Fruit fly (Drosophila melanogaster) whole organism, embryonic: ENCODE results near the gene Blimp-1.
A peak's percentile ranks its signal among the peaks of the same experiment; 100 is the strongest.

ENCODE experiments used
- Aef1 ChIP-seq: fragments of 200-800 bp; sonication (Bioruptor generic); IDR thresholded peaks from 3 replicates; pipeline ENCODE4 v1.3.6; 2022; ENCODE audit warnings: missing biosample characterization, missing genetic modification characterization
- Atf3 ChIP-seq: fragments of 200-800 bp; sonication (Bioruptor generic); optimal IDR thresholded peaks from 3 replicates; lab custom pipeline; 2016; ENCODE audit warnings: missing biosample characterization, missing genetic modification characterization
- C15 ChIP-seq: fragments of 200-800 bp; sonication (Bioruptor generic); IDR thresholded peaks from 3 replicates; pipeline ENCODE4 v1.3.6; 2022; ENCODE audit warnings: missing biosample characterization, missing genetic modification characterization
- CG10147 ChIP-seq: fragments of 200-800 bp; sonication (Bioruptor generic); optimal IDR thresholded peaks from 2 replicates; lab custom pipeline; 2019; ENCODE audit warnings: missing biosample characterization, mild to moderate bottlenecking, missing genetic modification characterization, moderate library complexity
- CG13287 ChIP-seq: fragments of 200-800 bp; sonication (Bioruptor generic); IDR thresholded peaks from 2 replicates; pipeline ENCODE4 v1.3.6; 2022; ENCODE audit warnings: missing biosample characterization, missing genetic modification characterization; ENCODE audit not compliant: partially characterized antibody
- CG13775 ChIP-seq: fragments of 200-800 bp; sonication (Bioruptor generic); optimal IDR thresholded peaks from 3 replicates; lab custom pipeline; 2017; ENCODE audit warnings: missing biosample characterization, mild to moderate bottlenecking, missing genetic modification characterization
- CG14860 ChIP-seq: fragments of 200-800 bp; sonication (Bioruptor generic); IDR thresholded peaks from 3 replicates; pipeline ENCODE4 v1.3.6; 2022; ENCODE audit warnings: missing biosample characterization, missing genetic modification characterization; ENCODE audit not compliant: partially characterized antibody
- CG15514 ChIP-seq: fragments of 200-800 bp; sonication (Bioruptor generic); optimal IDR thresholded peaks from 3 replicates; lab custom pipeline; 2017; ENCODE audit warnings: missing biosample characterization, missing genetic modification characterization, mild to moderate bottlenecking, moderate library complexity, missing genetic modification reagents
- CG15696 ChIP-seq: fragments of 200-800 bp; sonication (Bioruptor generic); optimal IDR thresholded peaks from 2 replicates; lab custom pipeline; 2019; ENCODE audit warnings: missing biosample characterization, mild to moderate bottlenecking, missing genetic modification characterization, moderate library complexity
- CG16815 ChIP-seq: fragments of 200-800 bp; sonication (Bioruptor generic); optimal IDR thresholded peaks from 3 replicates; lab custom pipeline; 2017; ENCODE audit warnings: missing biosample characterization, mild to moderate bottlenecking, missing genetic modification characterization
- CG17186 ChIP-seq: fragments of 200-800 bp; sonication (Bioruptor generic); optimal IDR thresholded peaks from 3 replicates; lab custom pipeline; 2017; ENCODE audit warnings: missing biosample characterization, missing genetic modification reagents, missing genetic modification characterization
- CG2129 ChIP-seq: fragments of 200-800 bp; sonication (Bioruptor generic); IDR thresholded peaks from 2 replicates; pipeline ENCODE4 v1.3.6; 2022; ENCODE audit warnings: missing biosample characterization, missing genetic modification characterization; ENCODE audit not compliant: partially characterized antibody
- CG31441 ChIP-seq: fragments of 200-800 bp; sonication (Bioruptor generic); IDR thresholded peaks from 2 replicates; pipeline ENCODE4 v1.3.6; 2022; ENCODE audit warnings: missing biosample characterization, missing genetic modification characterization
- CG33213 ChIP-seq: fragments of 200-800 bp; sonication (Bioruptor generic); optimal IDR thresholded peaks from 3 replicates; lab custom pipeline; 2016; ENCODE audit warnings: missing biosample characterization, missing genetic modification characterization
- CG4707 ChIP-seq: fragments of 200-800 bp; sonication (Bioruptor generic); optimal IDR thresholded peaks from 2 replicates; lab custom pipeline; 2018; ENCODE audit warnings: missing biosample characterization, mild to moderate bottlenecking, missing genetic modification characterization, moderate library complexity
- CG6272 ChIP-seq: fragments of 200-800 bp; sonication (Bioruptor generic); IDR thresholded peaks from 2 replicates; pipeline ENCODE4 v1.3.6; 2022; ENCODE audit warnings: missing biosample characterization, missing genetic modification characterization
- CG6813 ChIP-seq: fragments of 200-800 bp; sonication (Bioruptor generic); optimal IDR thresholded peaks from 2 replicates; lab custom pipeline; 2017; ENCODE audit warnings: missing biosample characterization, missing genetic modification characterization, mild to moderate bottlenecking, moderate library complexity, missing genetic modification reagents
- CG7987 ChIP-seq: fragments of 200-800 bp; sonication (Bioruptor generic); optimal IDR thresholded peaks from 2 replicates; lab custom pipeline; 2018; ENCODE audit warnings: missing biosample characterization, mild to moderate bottlenecking, missing genetic modification characterization, moderate library complexity
- CG9437 ChIP-seq: fragments of 200-800 bp; sonication (Bioruptor generic); optimal IDR thresholded peaks from 2 replicates; lab custom pipeline; 2018; ENCODE audit warnings: missing biosample characterization, mild to moderate bottlenecking, missing genetic modification characterization
- CG9727 ChIP-seq: fragments of 200-800 bp; sonication (Bioruptor generic); optimal IDR thresholded peaks from 3 replicates; lab custom pipeline; 2017; ENCODE audit warnings: missing biosample characterization, mild to moderate bottlenecking, missing genetic modification characterization
- Drgx ChIP-seq: fragments of 200-800 bp; sonication (Bioruptor generic); IDR thresholded peaks from 2 replicates; pipeline ENCODE4 v1.3.6; 2022; ENCODE audit warnings: missing biosample characterization, missing genetic modification characterization
- H15 ChIP-seq: fragments of 200-800 bp; sonication (Bioruptor generic); IDR thresholded peaks from 3 replicates; pipeline ENCODE4 v1.3.6; 2022; ENCODE audit warnings: missing biosample characterization, missing genetic modification characterization
- HLHmδ ChIP-seq: fragments of 200-800 bp; sonication (Bioruptor generic); optimal IDR thresholded peaks from 2 replicates; lab custom pipeline; 2018; ENCODE audit warnings: missing biosample characterization, mild to moderate bottlenecking, missing genetic modification characterization, moderate library complexity
- Hmx ChIP-seq: fragments of 200-800 bp; sonication (Bioruptor generic); optimal IDR thresholded peaks from 2 replicates; lab custom pipeline; 2016; ENCODE audit warnings: missing biosample characterization, missing genetic modification characterization
- Jarid2 ChIP-seq: fragments of 200-800 bp; sonication (Bioruptor generic); optimal IDR thresholded peaks from 3 replicates; lab custom pipeline; 2017; ENCODE audit warnings: mild to moderate bottlenecking, missing biosample characterization, missing genetic modification reagents, missing genetic modification characterization
- Med ChIP-seq: fragments of 200-800 bp; sonication (Bioruptor generic); peaks from one replicate; lab custom pipeline; 2016; ENCODE audit warnings: missing biosample characterization, missing genetic modification characterization, mild to moderate bottlenecking, inconsistent platforms, moderate library complexity
- NC2β ChIP-seq: fragments of 200-800 bp; sonication (Bioruptor generic); optimal IDR thresholded peaks from 2 replicates; lab custom pipeline; 2016; ENCODE audit warnings: missing biosample characterization, missing genetic modification characterization
- NFAT ChIP-seq: fragments of 200-800 bp; sonication (Bioruptor generic); IDR thresholded peaks from 2 replicates; pipeline ENCODE4 v1.3.6; 2022; ENCODE audit warnings: missing biosample characterization, missing genetic modification characterization
- Nf-YC ChIP-seq: fragments of 200-800 bp; optimal IDR thresholded peaks from 3 replicates; lab custom pipeline; 2019; ENCODE audit warnings: missing biosample characterization, mild to moderate bottlenecking, missing genetic modification characterization, moderate library complexity
- PHDP ChIP-seq: fragments of 200-800 bp; sonication (Bioruptor generic); optimal IDR thresholded peaks from 3 replicates; lab custom pipeline; 2018; ENCODE audit warnings: missing biosample characterization, mild to moderate bottlenecking, missing genetic modification characterization, moderate library complexity
- Pdp1 ChIP-seq, 2 experiments: fragments of 200-800 bp; sonication (Bioruptor generic); optimal IDR thresholded peaks; 3 replicates each; lab custom pipeline; 2016; ENCODE audit warnings: missing biosample characterization in 2 of 2, missing genetic modification characterization in 2 of 2, mild to moderate bottlenecking in 1 of 2, moderate library complexity in 1 of 2
- Tbp ChIP-seq: fragments of >200 bp; optimal IDR thresholded peaks from 2 replicates; lab custom pipeline; 2018; ENCODE audit warnings: missing biosample characterization, missing genetic modification characterization
- ac ChIP-seq: fragments of 200-800 bp; sonication (Bioruptor generic); optimal IDR thresholded peaks from 3 replicates; lab custom pipeline; 2017; ENCODE audit warnings: missing biosample characterization, mild to moderate bottlenecking, missing genetic modification characterization
- bab2 ChIP-seq: fragments of 200-800 bp; sonication (Bioruptor generic); optimal IDR thresholded peaks from 2 replicates; lab custom pipeline; 2016; ENCODE audit warnings: missing biosample characterization, missing genetic modification characterization
- cg ChIP-seq: fragments of 200-800 bp; sonication (Bioruptor generic); optimal IDR thresholded peaks from 3 replicates; lab custom pipeline; 2019; ENCODE audit warnings: missing biosample characterization, mild to moderate bottlenecking, missing genetic modification characterization, moderate library complexity
- chinmo ChIP-seq: fragments of 200-800 bp; sonication (Bioruptor generic); IDR thresholded peaks from 4 replicates; pipeline ENCODE4 v1.3.6; 2022; ENCODE audit warnings: missing biosample characterization, missing genetic modification characterization; ENCODE audit not compliant: partially characterized antibody
- ci ChIP-seq: fragments of 200-800 bp; sonication (Bioruptor generic); IDR thresholded peaks from 3 replicates; pipeline ENCODE4 v1.3.6; 2022; ENCODE audit warnings: missing biosample characterization, missing genetic modification characterization
- eve ChIP-seq, 2 experiments: fragments of >200 bp; optimal IDR thresholded peaks; 2 replicates each; lab custom pipeline; 2017; ENCODE audit warnings: missing biosample characterization in 2 of 2, missing genetic modification characterization in 2 of 2
- lilli ChIP-seq: fragments of 200-800 bp; sonication (Bioruptor generic); optimal IDR thresholded peaks from 3 replicates; lab custom pipeline; 2016; ENCODE audit warnings: missing biosample characterization, missing genetic modification characterization
- luna ChIP-seq: fragments of 200-800 bp; sonication (Bioruptor generic); optimal IDR thresholded peaks from 2 replicates; lab custom pipeline; 2016; ENCODE audit warnings: missing biosample characterization, missing genetic modification characterization
- maf-S ChIP-seq: fragments of 200-800 bp; sonication (Bioruptor generic); optimal IDR thresholded peaks from 2 replicates; lab custom pipeline; 2016; ENCODE audit warnings: missing biosample characterization, missing genetic modification characterization
- mam ChIP-seq: fragments of 200-800 bp; sonication (Bioruptor generic); optimal IDR thresholded peaks from 3 replicates; lab custom pipeline; 2016; ENCODE audit warnings: missing biosample characterization, missing genetic modification characterization
- nerfin-2 ChIP-seq: fragments of 200-800 bp; sonication (Bioruptor generic); IDR thresholded peaks from 2 replicates; pipeline ENCODE4 v1.3.6; 2022; ENCODE audit warnings: missing biosample characterization, missing genetic modification characterization; ENCODE audit not compliant: partially characterized antibody
- peb ChIP-seq: fragments of 200-800 bp; sonication (Bioruptor generic); IDR thresholded peaks from 2 replicates; pipeline ENCODE4 v1.3.6; 2022; ENCODE audit warnings: missing biosample characterization, missing genetic modification characterization
- pho ChIP-seq: fragments of 200-800 bp; sonication (Bioruptor generic); optimal IDR thresholded peaks from 2 replicates; lab custom pipeline; 2016; ENCODE audit warnings: missing biosample characterization, missing genetic modification characterization
- pum ChIP-seq: fragments of 200-800 bp; sonication (Bioruptor generic); optimal IDR thresholded peaks from 2 replicates; lab custom pipeline; 2016; ENCODE audit warnings: missing biosample characterization, missing genetic modification characterization
- row ChIP-seq: fragments of 200-800 bp; sonication (Bioruptor generic); IDR thresholded peaks from 3 replicates; pipeline ENCODE4 v1.3.6; 2022; ENCODE audit warnings: missing biosample characterization, missing genetic modification characterization
- sob ChIP-seq: fragments of 200-800 bp; sonication (Bioruptor generic); IDR thresholded peaks from 2 replicates; pipeline ENCODE4 v1.3.6; 2022; ENCODE audit warnings: missing biosample characterization, missing genetic modification characterization
- tna ChIP-seq: fragments of 200-800 bp; sonication (Bioruptor generic); IDR thresholded peaks from 2 replicates; pipeline ENCODE4 v1.3.6; 2022; ENCODE audit warnings: missing biosample characterization, missing genetic modification characterization; ENCODE audit not compliant: partially characterized antibody
- wor ChIP-seq: fragments of 200-800 bp; sonication (Bioruptor generic); IDR thresholded peaks from 2 replicates; pipeline ENCODE4 v1.3.6; 2022; ENCODE audit warnings: missing biosample characterization, missing genetic modification characterization

Blimp-1 gene

dm6 chr3L:5603860-5604415, 26.8 kb upstream of the Blimp-1 start, which contains the start of gene TM9SF3 (continued):
- TF ChIP-seq Med (GFP tag; lab: Kevin White, UChicago): peak; percentile 59
- no peak for TF ChIP-seq maf-S
- peak; percentile 46 for TF ChIP-seq mam (GFP tag; lab: Kevin White, UChicago)
- TF ChIP-seq CG14860 (GFP tag; lab: Robert Waterston, UW): peak; percentile 85; the same call in 2 of the 3 replicates
- peak; percentile 88 for TF ChIP-seq CG2129 (GFP tag; lab: Robert Waterston, UW)
- TF ChIP-seq ac: no peak
- TF ChIP-seq bab2 (GFP tag; lab: Kevin White, UChicago): no peak
- peak; percentile 89 for TF ChIP-seq CG13287 (GFP tag; lab: Robert Waterston, UW)
- TF ChIP-seq CG4707 (GFP tag; lab: Kevin White, UChicago): no peak
- peak; percentile 33 for TF ChIP-seq CG33213 (GFP tag; lab: Kevin White, UChicago)
- TF ChIP-seq Pdp1 (GFP tag; optimal IDR thresholded peaks at IDR 0.05; lab: Kevin White, UChicago): peak; percentile 1 to 23
- no peak for TF ChIP-seq NC2β
- TF ChIP-seq PHDP (tag; lab: Kevin White, UChicago): no peak
- TF ChIP-seq sob (GFP tag; lab: Robert Waterston, UW): no peak
- no peak for TF ChIP-seq ci
- TF ChIP-seq Jarid2: peak; percentile 4
- 0 out of 4 replicates have a peak, but pooled peaks have one; percentile 38 for TF ChIP-seq chinmo (GFP tag; lab: Robert Waterston, UW)
- no peak for TF ChIP-seq cg (GFP tag; lab: Kevin White, UChicago)
- no peak for TF ChIP-seq HLHmδ
- TF ChIP-seq pum: no peak
- TF ChIP-seq Nf-YC (tag; lab: Kevin White, UChicago): no peak
- no peak for TF ChIP-seq wor (GFP tag; lab: Robert Waterston, UW)
- peak; percentile 25 for TF ChIP-seq CG10147 (GFP tag; lab: Kevin White, UChicago)
- no peak for TF ChIP-seq Hmx (GFP tag; lab: Kevin White, UChicago)
- no peak for TF ChIP-seq Atf3 (GFP tag; lab: Kevin White, UChicago)
- TF ChIP-seq CG15696 (tag; lab: Kevin White, UChicago): peak; percentile 23
- peak; percentile 34 for TF ChIP-seq lilli (GFP tag; lab: Kevin White, UChicago)
- TF ChIP-seq eve (GFP tag; optimal IDR thresholded peaks at IDR 0.05; lab: Kevin White, UChicago): no peak
- no peak for TF ChIP-seq peb (GFP tag; lab: Robert Waterston, UW)
- no peak for TF ChIP-seq CG7987 (GFP tag; lab: Kevin White, UChicago)
- no peak for TF ChIP-seq Aef1 (GFP tag; lab: Robert Waterston, UW)
- TF ChIP-seq CG16815 (GFP tag; lab: Kevin White, UChicago): no peak
- TF ChIP-seq CG9727 (GFP tag; lab: Kevin White, UChicago): peak; percentile 55
- no peak; the same call in 1 of the 2 replicates for TF ChIP-seq CG6272 (GFP tag; lab: Robert Waterston, UW)
- 0 out of 2 replicates have a peak, but pooled peaks have one; percentile 31 for TF ChIP-seq NFAT (GFP tag; lab: Robert Waterston, UW)
- TF ChIP-seq CG15514 (GFP tag; lab: Kevin White, UChicago): peak; percentile 30
- no peak for TF ChIP-seq Tbp (GFP tag; lab: Kevin White, UChicago)
- peak; percentile 83 for TF ChIP-seq nerfin-2 (GFP tag; lab: Robert Waterston, UW)
- TF ChIP-seq CG17186 (GFP tag; lab: Kevin White, UChicago): peak; percentile 57
- TF ChIP-seq C15 (GFP tag; lab: Robert Waterston, UW): no peak
- peak; percentile 11 for TF ChIP-seq CG9437 (GFP tag; lab: Kevin White, UChicago)
- TF ChIP-seq luna: no peak
- TF ChIP-seq Drgx: no peak
- no peak for TF ChIP-seq H15 (GFP tag; lab: Robert Waterston, UW)
- peak; percentile 87 for TF ChIP-seq CG31441 (GFP tag; lab: Robert Waterston, UW)
- peak; percentile 38 for TF ChIP-seq CG13775 (GFP tag; lab: Kevin White, UChicago)
- TF ChIP-seq pho (GFP tag; lab: Kevin White, UChicago): peak; percentile 57
- TF ChIP-seq tna (GFP tag; lab: Robert Waterston, UW): peak; percentile 62
- peak; percentile 78 for TF ChIP-seq row (GFP tag; lab: Robert Waterston, UW)
- no peak for TF ChIP-seq CG6813
